Fruit fly (Drosophila melanogaster): ENCODE measurements around the gene Alg13.

Gene Alg13

DNA sequence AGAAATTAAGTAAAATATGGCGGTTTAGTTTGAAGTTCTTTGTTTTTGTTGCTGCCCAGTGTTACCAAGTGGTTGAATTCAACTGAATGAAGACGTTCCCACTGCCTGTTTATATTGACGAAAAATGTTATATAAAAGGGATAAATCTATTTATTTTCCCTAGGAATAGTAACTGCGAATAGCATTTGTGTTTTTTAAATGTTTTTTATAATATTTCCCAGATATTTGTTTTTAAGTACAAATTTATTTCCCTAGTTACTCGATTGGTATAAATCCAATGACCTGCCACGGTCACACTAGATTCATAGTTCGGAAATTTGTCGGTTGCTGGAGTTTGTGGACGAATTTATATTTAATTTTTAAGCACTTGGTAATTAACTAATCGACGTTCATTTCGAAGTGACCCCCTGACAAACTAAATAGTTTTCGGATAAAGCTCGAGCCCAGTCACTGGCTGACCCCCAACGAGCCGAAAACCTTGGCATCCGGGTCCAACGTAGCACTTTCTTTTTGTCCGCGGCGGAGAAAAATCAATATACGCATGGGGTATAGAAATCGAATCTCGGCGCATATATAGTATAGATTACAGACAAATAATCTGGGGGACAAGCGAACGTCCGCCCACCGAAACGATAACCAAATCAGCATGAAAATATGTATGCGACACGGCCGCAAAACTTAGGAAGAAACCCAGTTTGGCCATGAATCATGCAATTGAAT is 7.3 kb downstream of the Alg13 start, which contains the start of the genes dgt6 and Vha100-1:
TSS of gene dgt6 (minus strand) at position 71 of the 720 bp plus-strand sequence.
TSS of gene Vha100-1 (plus strand) at position 292 of the 720 bp plus-strand sequence.
- TF ChIP-seq ttk (optimal IDR thresholded peaks at IDR 0.05) (no peak), insv (optimal IDR thresholded peaks at IDR 0.05) (no peak), Sin3A (optimal IDR thresholded peaks at IDR 0.05) (no peak), Myc (optimal IDR thresholded peaks at IDR 0.05) (no peak), h (optimal IDR thresholded peaks at IDR 0.05) (no peak), psq (optimal IDR thresholded peaks at IDR 0.05) (no peak)

DNA sequence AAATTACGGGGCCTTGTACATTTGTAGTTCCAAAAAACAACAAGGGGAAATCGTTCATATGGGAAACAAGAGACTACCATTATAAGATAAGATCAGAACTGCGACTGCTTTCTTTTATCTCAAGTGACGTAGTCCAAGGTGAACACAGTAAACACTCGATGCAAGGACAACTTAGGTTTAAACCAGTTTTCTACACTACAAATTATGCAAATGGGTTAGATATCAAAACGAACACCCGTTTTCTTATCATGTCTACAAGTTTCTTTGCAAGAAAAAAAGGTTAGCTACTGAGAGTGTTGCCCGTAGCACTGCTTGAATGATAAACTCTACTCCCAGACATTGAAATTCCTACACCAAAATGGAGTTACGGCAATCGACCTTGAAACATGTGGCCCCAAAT is 14.2 kb downstream of the Alg13 start:
- TF ChIP-seq h (optimal IDR thresholded peaks at IDR 0.05) = no peak
- TF ChIP-seq Myc (optimal IDR thresholded peaks at IDR 0.05) = no peak
- no peak for TF ChIP-seq Sin3A (optimal IDR thresholded peaks at IDR 0.05)
- TF ChIP-seq psq (optimal IDR thresholded peaks at IDR 0.05) = no peak
- TF ChIP-seq ttk (optimal IDR thresholded peaks at IDR 0.05) = no peak
- TF ChIP-seq insv (optimal IDR thresholded peaks at IDR 0.05) = no peak

dm6 chr3R:29122817-29123611 is 15.4 kb downstream of the Alg13 start, which contains the start of the genes yem and Ctl2:
TSS of gene yem (minus strand) at chr3R:29122879.
TSS of gene Ctl2 (plus strand) at chr3R:29123370.
- TF ChIP-seq psq (optimal IDR thresholded peaks at IDR 0.05) (no peak), h (optimal IDR thresholded peaks at IDR 0.05) (no peak), ttk (optimal IDR thresholded peaks at IDR 0.05) (no peak), insv (optimal IDR thresholded peaks at IDR 0.05) (no peak), Myc (optimal IDR thresholded peaks at IDR 0.05) (no peak), Sin3A (optimal IDR thresholded peaks at IDR 0.05) (peak; percentile 70)

DNA sequence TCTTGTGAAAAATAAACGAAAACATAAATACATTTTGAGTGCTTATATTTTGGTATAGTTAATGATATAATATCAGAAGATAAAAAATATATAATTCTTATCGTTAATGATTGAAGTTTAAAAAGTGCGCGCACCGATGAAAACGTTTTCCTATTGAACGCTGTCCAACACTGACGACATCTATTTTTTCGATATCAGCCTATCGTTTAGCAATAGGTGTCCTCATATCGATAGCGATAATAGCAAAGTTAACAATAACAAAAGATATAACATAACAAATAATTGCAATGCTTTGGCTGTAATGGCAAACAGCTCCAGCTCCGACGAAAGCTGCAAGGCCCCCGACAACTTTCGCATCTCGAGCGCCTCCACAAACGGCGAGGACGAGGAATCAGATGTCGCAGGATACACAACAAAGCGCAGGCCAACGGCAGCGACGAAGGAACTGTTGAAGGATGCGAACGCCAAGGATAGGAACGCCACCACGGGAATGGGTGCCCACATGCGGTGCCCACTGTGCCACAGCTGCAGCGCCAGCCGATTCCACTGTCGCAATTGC is 22.1 kb downstream of the Alg13 start, which contains the start of gene Atg14:
TSS of gene Atg14 (plus strand) at position 225 of the 559 bp plus-strand sequence.
- no peak for TF ChIP-seq Myc (optimal IDR thresholded peaks at IDR 0.05)
- no peak for TF ChIP-seq insv (optimal IDR thresholded peaks at IDR 0.05)

dm6 chr3R:29113392-29113791 is 25.0 kb downstream of the Alg13 start:
- no peak for TF ChIP-seq insv (optimal IDR thresholded peaks at IDR 0.05)
- TF ChIP-seq Myc (optimal IDR thresholded peaks at IDR 0.05) = no peak
- TF ChIP-seq psq (optimal IDR thresholded peaks at IDR 0.05) = no peak
- TF ChIP-seq Sin3A (optimal IDR thresholded peaks at IDR 0.05) = no peak
- no peak for TF ChIP-seq h (optimal IDR thresholded peaks at IDR 0.05)
- no peak for TF ChIP-seq ttk (optimal IDR thresholded peaks at IDR 0.05)

DNA sequence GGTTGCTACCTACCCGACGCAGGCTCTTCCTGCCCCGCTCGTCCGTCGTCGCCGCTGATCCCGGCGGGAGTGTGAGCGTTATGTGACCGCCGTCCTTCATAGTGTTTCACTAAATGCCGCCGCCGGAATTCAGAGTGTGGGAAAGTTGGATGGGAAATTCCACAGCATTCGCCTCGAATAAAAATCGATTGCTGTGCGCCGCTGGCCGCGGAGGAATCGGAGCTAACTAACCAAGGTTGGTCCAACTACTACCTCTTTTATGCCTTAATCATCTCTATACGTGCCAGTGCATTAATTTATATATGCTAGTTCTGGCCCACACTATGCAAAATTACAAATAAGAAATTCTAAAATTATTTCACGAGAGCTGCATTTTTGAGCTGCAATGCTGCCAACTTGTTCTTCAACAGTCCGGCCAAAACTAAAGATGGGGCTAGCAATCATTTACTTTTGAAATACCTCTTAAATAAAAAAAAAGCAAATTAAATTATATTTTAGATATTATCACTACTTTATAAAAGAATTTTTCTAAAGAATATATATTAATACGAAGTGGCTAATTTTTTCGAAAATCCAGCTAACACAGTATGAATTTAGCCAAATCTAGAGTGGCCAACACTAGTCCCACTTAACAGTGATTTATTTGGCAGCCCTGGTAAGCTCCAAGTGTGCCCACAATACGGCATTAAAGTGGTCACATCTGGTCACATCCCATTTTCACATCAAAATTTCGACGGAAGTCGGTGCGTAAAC is 25.8 kb downstream of the Alg13 start, which contains the start of the genes alpha-Man-Ib and Pdhb:
TSS of gene alpha-Man-Ib (minus strand) at position 425 of the 753 bp plus-strand sequence.
TSS of gene Pdhb (plus strand) at position 674 of the 753 bp plus-strand sequence.
- no peak for TF ChIP-seq psq (optimal IDR thresholded peaks at IDR 0.05)
- no peak for TF ChIP-seq ttk (optimal IDR thresholded peaks at IDR 0.05)
- TF ChIP-seq Myc (optimal IDR thresholded peaks at IDR 0.05) = no peak
- no peak for TF ChIP-seq Sin3A (optimal IDR thresholded peaks at IDR 0.05)
- no peak for TF ChIP-seq insv (optimal IDR thresholded peaks at IDR 0.05)
- TF ChIP-seq h (optimal IDR thresholded peaks at IDR 0.05) = no peak

DNA sequence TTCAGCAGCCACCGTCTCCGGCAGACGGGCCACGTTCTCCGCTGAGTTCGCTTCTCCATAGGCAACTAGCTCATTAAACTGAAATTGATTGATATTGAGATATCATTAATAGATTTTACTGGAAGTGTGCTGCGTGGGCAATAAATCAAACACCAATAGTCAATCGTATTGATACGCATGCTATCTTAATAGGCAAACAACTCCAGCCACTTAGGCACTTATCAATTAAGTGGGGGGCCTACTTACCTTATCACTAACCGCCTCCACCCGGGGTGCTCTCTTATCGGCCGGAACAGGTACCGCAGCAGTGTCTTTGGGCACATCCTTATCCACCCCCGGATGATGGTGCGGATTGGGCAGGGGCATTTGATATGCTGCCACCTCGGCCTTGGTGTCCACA is 26.6 kb downstream of the Alg13 start:
- TF ChIP-seq Sin3A (optimal IDR thresholded peaks at IDR 0.05) (no peak), insv (optimal IDR thresholded peaks at IDR 0.05) (no peak), h (optimal IDR thresholded peaks at IDR 0.05) (no peak), psq (optimal IDR thresholded peaks at IDR 0.05) (no peak)

- TF ChIP-seq ttk (optimal IDR thresholded peaks at IDR 0.05) (no peak), Sin3A (optimal IDR thresholded peaks at IDR 0.05) (no peak), psq (optimal IDR thresholded peaks at IDR 0.05) (no peak), Myc (optimal IDR thresholded peaks at IDR 0.05) (no peak), insv (optimal IDR thresholded peaks at IDR 0.05) (no peak), h (optimal IDR thresholded peaks at IDR 0.05) (no peak)
Measured at dm6 chr3R:29103227-29103626, 35.1 kb downstream of the Alg13 start.

- TF ChIP-seq ttk (optimal IDR thresholded peaks at IDR 0.05) = no peak
- no peak for TF ChIP-seq insv (optimal IDR thresholded peaks at IDR 0.05)
- TF ChIP-seq Sin3A (optimal IDR thresholded peaks at IDR 0.05) = no peak
- no peak for TF ChIP-seq Myc (optimal IDR thresholded peaks at IDR 0.05)
- no peak for TF ChIP-seq psq (optimal IDR thresholded peaks at IDR 0.05)
- TF ChIP-seq h (optimal IDR thresholded peaks at IDR 0.05) = no peak
Measured at dm6 chr3R:29098022-29098421, 40.4 kb downstream of the Alg13 start.

DNA sequence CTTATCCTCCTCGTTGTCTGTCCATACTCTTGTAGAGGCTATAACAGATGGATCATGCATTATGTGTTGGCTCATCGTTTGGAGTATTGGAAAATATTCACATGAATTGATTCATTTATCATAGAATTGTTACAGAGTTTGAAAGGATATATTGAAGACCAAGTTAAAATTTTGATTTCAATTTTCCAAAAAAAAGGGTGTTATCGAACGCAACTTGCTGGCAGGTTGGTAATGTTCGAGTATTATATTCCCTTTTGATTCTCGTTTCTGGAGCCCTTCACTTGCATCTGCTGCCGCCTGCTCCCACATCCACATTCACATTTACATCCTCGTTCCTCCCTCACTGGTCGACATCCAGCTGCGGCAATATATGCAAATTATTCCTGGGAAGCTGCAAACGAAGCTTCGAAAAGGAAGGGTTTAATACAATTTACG is 42.3 kb downstream of the Alg13 start:
- no peak for TF ChIP-seq Myc (optimal IDR thresholded peaks at IDR 0.05)
- TF ChIP-seq h (optimal IDR thresholded peaks at IDR 0.05) = no peak
- no peak for TF ChIP-seq insv (optimal IDR thresholded peaks at IDR 0.05)
- TF ChIP-seq Sin3A (optimal IDR thresholded peaks at IDR 0.05) = no peak
- no peak for TF ChIP-seq ttk (optimal IDR thresholded peaks at IDR 0.05)
- no peak for TF ChIP-seq psq (optimal IDR thresholded peaks at IDR 0.05)

- TF ChIP-seq psq (optimal IDR thresholded peaks at IDR 0.05) = no peak
- TF ChIP-seq insv (optimal IDR thresholded peaks at IDR 0.05) = no peak
- no peak for TF ChIP-seq Sin3A (optimal IDR thresholded peaks at IDR 0.05)
- TF ChIP-seq Myc (optimal IDR thresholded peaks at IDR 0.05) = no peak
- TF ChIP-seq h (optimal IDR thresholded peaks at IDR 0.05) = no peak
- TF ChIP-seq ttk (optimal IDR thresholded peaks at IDR 0.05) = no peak
Measured at dm6 chr3R:29095525-29095924, 42.8 kb downstream of the Alg13 start.

All from Kc167 (cell line).